Fruit fly (Drosophila melanogaster) whole organism, prepupa: ENCODE measurements around the gene stv.
A peak's percentile ranks its signal among the peaks of the same experiment; 100 is the strongest.

ENCODE experiments used
- Blimp-1 ChIP-seq: fragments of 200-800 bp; sonication (Bioruptor generic); optimal IDR thresholded peaks from 3 replicates; lab custom pipeline; 2017; ENCODE audit warnings: missing biosample characterization, missing genetic modification characterization, mild to moderate bottlenecking, moderate library complexity, missing genetic modification reagents
- CG10631 ChIP-seq: fragments of 200-800 bp; sonication (Bioruptor generic); optimal IDR thresholded peaks from 2 replicates; lab custom pipeline; 2016; ENCODE audit warnings: missing biosample characterization, missing genetic modification characterization
- CG10669 ChIP-seq: fragments of 200-800 bp; sonication (Bioruptor generic); optimal IDR thresholded peaks from 3 replicates; lab custom pipeline; 2018; ENCODE audit warnings: missing biosample characterization, mild to moderate bottlenecking, missing genetic modification characterization, moderate library complexity
- CG11762 ChIP-seq: fragments of 200-800 bp; sonication (Bioruptor generic); optimal IDR thresholded peaks from 3 replicates; lab custom pipeline; 2016; ENCODE audit warnings: missing biosample characterization, missing genetic modification characterization; ENCODE audit not compliant: insufficient read depth
- CG11902 ChIP-seq: fragments of 200-800 bp; sonication (Bioruptor generic); optimal IDR thresholded peaks from 3 replicates; lab custom pipeline; 2016; ENCODE audit warnings: missing biosample characterization, missing genetic modification characterization
- CG15336 ChIP-seq: fragments of 200-800 bp; sonication (Bioruptor generic); IDR thresholded peaks from 2 replicates; pipeline ENCODE4 v1.3.6; 2022; ENCODE audit warnings: missing biosample characterization, missing genetic modification characterization
- CG3032 ChIP-seq: fragments of 200-800 bp; optimal IDR thresholded peaks from 2 replicates; lab custom pipeline; 2019; ENCODE audit warnings: missing biosample characterization, mild to moderate bottlenecking, missing genetic modification characterization, moderate library complexity
- CG34406 ChIP-seq: fragments of 200-800 bp; sonication (Bioruptor generic); optimal IDR thresholded peaks from 3 replicates; lab custom pipeline; 2016; ENCODE audit warnings: missing biosample characterization, missing genetic modification characterization
- CG3919 ChIP-seq: fragments of 200-800 bp; sonication (Bioruptor generic); optimal IDR thresholded peaks from 3 replicates; lab custom pipeline; 2016; ENCODE audit warnings: missing biosample characterization, missing genetic modification characterization
- CG6163 ChIP-seq: fragments of 200-800 bp; sonication (Bioruptor generic); IDR thresholded peaks from 3 replicates; pipeline ENCODE4 v1.3.6; 2022; ENCODE audit warnings: missing biosample characterization, missing genetic modification characterization
- CG6808 ChIP-seq: fragments of 200-800 bp; sonication (Bioruptor generic); optimal IDR thresholded peaks from 3 replicates; lab custom pipeline; 2017; ENCODE audit warnings: missing biosample characterization, missing genetic modification characterization, mild to moderate bottlenecking, moderate library complexity, missing genetic modification reagents
- CG7368 ChIP-seq: fragments of 200-800 bp; sonication (Bioruptor generic); optimal IDR thresholded peaks from 3 replicates; lab custom pipeline; 2016; ENCODE audit warnings: missing biosample characterization, missing genetic modification characterization
- CG8119 ChIP-seq: fragments of 200-800 bp; sonication (Bioruptor generic); IDR thresholded peaks from 3 replicates; pipeline ENCODE4 v1.3.6; 2022; ENCODE audit warnings: missing biosample characterization, missing genetic modification characterization
- CG8319 ChIP-seq: fragments of 200-800 bp; sonication (Bioruptor generic); optimal IDR thresholded peaks from 3 replicates; lab custom pipeline; 2016; ENCODE audit warnings: missing biosample characterization, missing genetic modification characterization
- CG8632 ChIP-seq: fragments of 200-800 bp; sonication (Bioruptor generic); optimal IDR thresholded peaks from 3 replicates; lab custom pipeline; 2016; ENCODE audit warnings: missing biosample characterization, missing genetic modification characterization
- CG9139 ChIP-seq: fragments of 200-800 bp; sonication (Bioruptor generic); optimal IDR thresholded peaks from 3 replicates; lab custom pipeline; 2017; ENCODE audit warnings: missing biosample characterization, mild to moderate bottlenecking, missing genetic modification characterization
- Eip75B ChIP-seq: fragments of 200-800 bp; sonication (Bioruptor generic); optimal IDR thresholded peaks from 3 replicates; lab custom pipeline; 2016; ENCODE audit warnings: missing biosample characterization, missing genetic modification characterization
- Eip78C ChIP-seq: fragments of 200-800 bp; sonication (Bioruptor generic); peaks from one replicate; lab custom pipeline; 2016; ENCODE audit warnings: missing biosample characterization, missing genetic modification characterization
- Eip93F ChIP-seq: fragments of 200-800 bp; sonication (Bioruptor generic); optimal IDR thresholded peaks from 2 replicates; lab custom pipeline; 2016; ENCODE audit warnings: missing biosample characterization, mild to moderate bottlenecking, missing genetic modification characterization
- Ets21C ChIP-seq: fragments of 200-800 bp; sonication (Bioruptor generic); optimal IDR thresholded peaks from 3 replicates; lab custom pipeline; 2016; ENCODE audit warnings: missing biosample characterization, missing genetic modification characterization
- Ets96B ChIP-seq: fragments of 200-800 bp; optimal IDR thresholded peaks from 2 replicates; lab custom pipeline; 2019; ENCODE audit warnings: missing biosample characterization, mild to moderate bottlenecking, missing genetic modification characterization, moderate library complexity
- Hr38 ChIP-seq: sonication (Bioruptor generic); optimal IDR thresholded peaks from 2 replicates; lab custom pipeline; 2016; ENCODE audit warnings: missing biosample characterization, missing genetic modification characterization
- Hr39 ChIP-seq: fragments of 200-800 bp; sonication (Bioruptor generic); optimal IDR thresholded peaks from 2 replicates; lab custom pipeline; 2016; ENCODE audit warnings: missing biosample characterization, missing genetic modification characterization
- Lpt ChIP-seq: fragments of 200-800 bp; sonication (Bioruptor generic); optimal IDR thresholded peaks from 3 replicates; lab custom pipeline; 2016; ENCODE audit warnings: missing biosample characterization, missing genetic modification characterization
- Met ChIP-seq: fragments of 200-800 bp; sonication (Bioruptor generic); optimal IDR thresholded peaks from 3 replicates; lab custom pipeline; 2016; ENCODE audit warnings: missing biosample characterization, missing genetic modification characterization
- Smox ChIP-seq: fragments of 200-800 bp; sonication (Bioruptor generic); optimal IDR thresholded peaks from 3 replicates; lab custom pipeline; 2016; ENCODE audit warnings: missing biosample characterization, missing genetic modification characterization
- Sox102F ChIP-seq: fragments of 200-800 bp; sonication (Bioruptor generic); optimal IDR thresholded peaks from 2 replicates; lab custom pipeline; 2016; ENCODE audit warnings: missing biosample characterization, mild to moderate bottlenecking, missing genetic modification characterization
- Sox14 ChIP-seq: fragments of 200-800 bp; sonication (Bioruptor generic); optimal IDR thresholded peaks from 3 replicates; lab custom pipeline; 2016; ENCODE audit warnings: missing biosample characterization, missing genetic modification characterization
- achi ChIP-seq: fragments of 200-800 bp; sonication (Bioruptor generic); optimal IDR thresholded peaks from 3 replicates; lab custom pipeline; 2016; ENCODE audit warnings: missing biosample characterization, missing genetic modification characterization
- cyc ChIP-seq: fragments of 200-800 bp; sonication (Bioruptor generic); optimal IDR thresholded peaks from 3 replicates; lab custom pipeline; 2016; ENCODE audit warnings: missing biosample characterization, missing genetic modification characterization
- dac ChIP-seq: fragments of 200-800 bp; sonication (Bioruptor generic); optimal IDR thresholded peaks from 2 replicates; lab custom pipeline; 2017; ENCODE audit warnings: missing biosample characterization, mild to moderate bottlenecking, missing genetic modification characterization
- eg ChIP-seq: fragments of 200-800 bp; sonication (Bioruptor generic); IDR thresholded peaks from 3 replicates; pipeline ENCODE4 v1.3.6; 2022; ENCODE audit warnings: missing biosample characterization, missing genetic modification characterization
- esn ChIP-seq: fragments of 200-800 bp; sonication (Bioruptor generic); optimal IDR thresholded peaks from 2 replicates; lab custom pipeline; 2016; ENCODE audit warnings: missing biosample characterization, mild to moderate bottlenecking, missing genetic modification characterization, moderate library complexity
- fd59A ChIP-seq: fragments of 200-800 bp; sonication (Bioruptor generic); optimal IDR thresholded peaks from 2 replicates; lab custom pipeline; 2017; ENCODE audit warnings: missing biosample characterization, mild to moderate bottlenecking, missing genetic modification characterization, missing genetic modification reagents
- fd85E ChIP-seq: fragments of 200-800 bp; sonication (Bioruptor generic); optimal IDR thresholded peaks from 3 replicates; lab custom pipeline; 2016; ENCODE audit warnings: missing biosample characterization, missing genetic modification characterization
- lz ChIP-seq: fragments of 200-800 bp; sonication (Bioruptor generic); optimal IDR thresholded peaks from 3 replicates; lab custom pipeline; 2016; ENCODE audit warnings: missing biosample characterization, missing genetic modification characterization
- net ChIP-seq: fragments of 200-800 bp; sonication (Bioruptor generic); optimal IDR thresholded peaks from 3 replicates; lab custom pipeline; 2016; ENCODE audit warnings: missing biosample characterization, missing genetic modification characterization
- pdm3 ChIP-seq: fragments of 200-800 bp; sonication (Bioruptor generic); optimal IDR thresholded peaks from 3 replicates; lab custom pipeline; 2016; ENCODE audit warnings: missing biosample characterization, missing genetic modification characterization
- ss ChIP-seq, 2 experiments: fragments of 200-800 bp; sonication (Bioruptor generic); optimal IDR thresholded peaks; 2 replicates in 1 of 2; 3 replicates in 1 of 2; lab custom pipeline; 2017 to 2018; ENCODE audit warnings: mild to moderate bottlenecking in 2 of 2, missing biosample characterization in 2 of 2, missing genetic modification characterization in 2 of 2, moderate library complexity in 1 of 2
- topi ChIP-seq: fragments of 200-800 bp; sonication (Bioruptor generic); optimal IDR thresholded peaks from 3 replicates; lab custom pipeline; 2016; ENCODE audit warnings: missing biosample characterization, missing genetic modification characterization

The stv gene

dm6 chr3L:13497720-13498355 is 20.5 kb downstream of the stv start (continued):
- TF ChIP-seq eg (GFP tag; lab: Robert Waterston, UW) (peak; percentile 64; the same call in 1 of the 3 replicates), topi (GFP tag; lab: Kevin White, UChicago) (no peak), Eip78C (GFP tag; lab: Kevin White, UChicago) (peak; percentile 39), Ets96B (tag; lab: Kevin White, UChicago) (peak; percentile 38), achi (no peak), Hr39 (no peak), CG11762 (GFP tag; lab: Kevin White, UChicago) (no peak), Met (GFP tag; lab: Kevin White, UChicago) (no peak), CG8319 (no peak), CG34406 (peak; percentile 1), Lpt (GFP tag; lab: Kevin White, UChicago) (peak; percentile 36), CG15336 (GFP tag; lab: Robert Waterston, UW) (peak; percentile 17; the same call in 1 of the 2 replicates), esn (GFP tag; lab: Kevin White, UChicago) (no peak), CG11902 (GFP tag; lab: Kevin White, UChicago) (no peak), CG10631 (GFP tag; lab: Kevin White, UChicago) (no peak), CG9139 (GFP tag; lab: Kevin White, UChicago) (peak; percentile 47), Blimp-1 (GFP tag; lab: Kevin White, UChicago) (no peak), pdm3 (GFP tag; lab: Kevin White, UChicago) (no peak), Sox14 (GFP tag; lab: Kevin White, UChicago) (peak; percentile 17), CG8632 (GFP tag; lab: Kevin White, UChicago) (no peak), dac (GFP tag; lab: Kevin White, UChicago) (no peak), Eip93F (no peak), Hr38 (GFP tag; lab: Kevin White, UChicago) (no peak), net (GFP tag; lab: Kevin White, UChicago) (peak; percentile 43), CG7368 (no peak), CG10669 (GFP tag; lab: Kevin White, UChicago) (peak; percentile 46), CG3032 (peak; percentile 35), Ets21C (no peak)
- TF ChIP-seq, all 60 proteins: peak for 26

dm6 chr3L:13499531-13499930 is 22.2 kb downstream of the stv start:
- TF ChIP-seq CG3919 (GFP tag; lab: Kevin White, UChicago) (no peak), Sox14 (GFP tag; lab: Kevin White, UChicago) (no peak), CG8119 (GFP tag; lab: Robert Waterston, UW) (no peak), CG34406 (no peak), cyc (GFP tag; lab: Kevin White, UChicago) (no peak), lz (GFP tag; lab: Kevin White, UChicago) (no peak), Smox (no peak), Blimp-1 (GFP tag; lab: Kevin White, UChicago) (no peak), dac (GFP tag; lab: Kevin White, UChicago) (no peak), CG7368 (no peak), Eip75B (GFP tag; lab: Kevin White, UChicago) (no peak), CG6163 (GFP tag; lab: Robert Waterston, UW) (no peak), fd85E (GFP tag; lab: Kevin White, UChicago) (no peak), Met (GFP tag; lab: Kevin White, UChicago) (no peak), ss (GFP tag; optimal IDR thresholded peaks at IDR 0.05; lab: Kevin White, UChicago) (no peak), CG6808 (GFP tag; lab: Kevin White, UChicago) (no peak), Lpt (GFP tag; lab: Kevin White, UChicago) (no peak), Sox102F (GFP tag; lab: Kevin White, UChicago) (no peak), Ets96B (tag; lab: Kevin White, UChicago) (no peak), fd59A (GFP tag; lab: Kevin White, UChicago) (no peak)
- TF ChIP-seq, all 60 proteins: peak for 0
